Fruit fly (Drosophila melanogaster): ENCODE data around the gene Smr.

The Smr gene

dm6 chrX:12699095-12699750 is 43.2 kb downstream of the Smr start (continued):
- TF ChIP-seq psq (GFP tag; optimal IDR thresholded peaks at IDR 0.05): no peak
- no peak for TF ChIP-seq CG4404 (GFP tag; IDR thresholded peaks at IDR 0.05)
- TF ChIP-seq trh (GFP tag; optimal IDR thresholded peaks at IDR 0.05): no peak
- no peak for TF ChIP-seq sc (optimal IDR thresholded peaks at IDR 0.05)
- TF ChIP-seq sc (GFP tag; optimal IDR thresholded peaks at IDR 0.05): no peak
- no peak for TF ChIP-seq gsb-n (tag; optimal IDR thresholded peaks at IDR 0.05)
- TF ChIP-seq HLHmδ (GFP tag; optimal IDR thresholded peaks at IDR 0.05): no peak
- TF ChIP-seq Sox100B (GFP tag; optimal IDR thresholded peaks at IDR 0.05): peak; percentile 21
- TF ChIP-seq sna (GFP tag; IDR thresholded peaks at IDR 0.05; ENCODE audit: partially characterized antibody): no peak
- TF ChIP-seq pnt (GFP tag; optimal IDR thresholded peaks at IDR 0.05): peak; percentile 33
- no peak for TF ChIP-seq CG4854 (GFP tag; optimal IDR thresholded peaks at IDR 0.05)
- TF ChIP-seq Atf-2 (GFP tag; optimal IDR thresholded peaks at IDR 0.05): no peak
- no peak for TF ChIP-seq CG17568 (GFP tag; optimal IDR thresholded peaks at IDR 0.05)
- no peak for TF ChIP-seq NFAT (GFP tag; IDR thresholded peaks at IDR 0.05)
- no peak for TF ChIP-seq CG30431 (GFP tag; optimal IDR thresholded peaks at IDR 0.05)
- TF ChIP-seq H2.0 (GFP tag; IDR thresholded peaks at IDR 0.05): peak; percentile 32; the same call in 1 of the 2 replicates
- no peak for TF ChIP-seq CG3995 (GFP tag; optimal IDR thresholded peaks at IDR 0.05)
- TF ChIP-seq ara (GFP tag; IDR thresholded peaks at IDR 0.05): no peak
- no peak for TF ChIP-seq CG7963 (GFP tag; IDR thresholded peaks at IDR 0.05; ENCODE audit: partially characterized antibody)
- TF ChIP-seq CG32532 (GFP tag; IDR thresholded peaks at IDR 0.05): peak; percentile 35; the same call in 1 of the 2 replicates
- TF ChIP-seq CG12155 (GFP tag; optimal IDR thresholded peaks at IDR 0.05): no peak
- TF ChIP-seq CG14441 (GFP tag; IDR thresholded peaks at IDR 0.05): 0 out of 2 replicates have a peak, but pooled peaks have one; percentile 20
- no peak for TF ChIP-seq CG6654 (GFP tag; optimal IDR thresholded peaks at IDR 0.05)
- TF ChIP-seq nmo (GFP tag; optimal IDR thresholded peaks at IDR 0.05): peak; percentile 43
- no peak for TF ChIP-seq HmgD (GFP tag; optimal IDR thresholded peaks at IDR 0.05)
- no peak for TF ChIP-seq CG6765 (GFP tag; optimal IDR thresholded peaks at IDR 0.05)
- no peak for TF ChIP-seq D (optimal IDR thresholded peaks at IDR 0.05)
- TF ChIP-seq D (GFP tag; optimal IDR thresholded peaks at IDR 0.05): no peak
- TF ChIP-seq ac (GFP tag; optimal IDR thresholded peaks at IDR 0.05): no peak
- peak; percentile 4 for TF ChIP-seq org-1 (GFP tag; optimal IDR thresholded peaks at IDR 0.05)
- no peak for TF ChIP-seq wek (GFP tag; optimal IDR thresholded peaks at IDR 0.05)
- peak; percentile 53; the same call in 1 of the 3 replicates for TF ChIP-seq z (GFP tag; IDR thresholded peaks at IDR 0.05)
- no peak for TF ChIP-seq fu2 (GFP tag; optimal IDR thresholded peaks at IDR 0.05)
- TF ChIP-seq dmrt11E (tag; optimal IDR thresholded peaks at IDR 0.05): peak; percentile 39
- TF ChIP-seq p53 (GFP tag; optimal IDR thresholded peaks at IDR 0.05): no peak
- TF ChIP-seq dm (GFP tag; optimal IDR thresholded peaks at IDR 0.05): no peak
- TF ChIP-seq PHDP (tag; optimal IDR thresholded peaks at IDR 0.05): no peak
- TF ChIP-seq CG10462 (GFP tag; optimal IDR thresholded peaks at IDR 0.05): no peak
- TF ChIP-seq chif (GFP tag; optimal IDR thresholded peaks at IDR 0.05): peak in 1 of 2 experiments; percentile 37
- TF ChIP-seq Oaz (GFP tag; IDR thresholded peaks at IDR 0.05): no peak
- peak; percentile 22; the same call in 1 of the 2 replicates for TF ChIP-seq CG10366 (GFP tag; IDR thresholded peaks at IDR 0.05)
- peak in 1 of 3 experiments; percentile 29 for TF ChIP-seq lola (GFP tag; optimal IDR thresholded peaks at IDR 0.05)
- no peak for TF ChIP-seq ato (GFP tag; IDR thresholded peaks at IDR 0.05; ENCODE audit: partially characterized antibody)
- TF ChIP-seq sob (GFP tag; IDR thresholded peaks at IDR 0.05): 0 out of 2 replicates have a peak, but pooled peaks have one; percentile 20
- no peak for TF ChIP-seq CG5953 (GFP tag; IDR thresholded peaks at IDR 0.05)
- TF ChIP-seq B-H2 (GFP tag; optimal IDR thresholded peaks at IDR 0.05): no peak
- TF ChIP-seq Nf-YA (GFP tag; IDR thresholded peaks at IDR 0.05): no peak
- TF ChIP-seq CG14965 (GFP tag; optimal IDR thresholded peaks at IDR 0.05; ENCODE audit: borderline replicate concordance): no peak
- TF ChIP-seq CG17328 (GFP tag; IDR thresholded peaks at IDR 0.05): peak; percentile 58
- no peak for TF ChIP-seq CrebB (tag; optimal IDR thresholded peaks at IDR 0.05)
- TF ChIP-seq CG12071 (GFP tag; optimal IDR thresholded peaks at IDR 0.05): no peak
